Fruit fly (Drosophila melanogaster) whole organism, embryonic: ENCODE data around the gene CG13457.

ENCODE experiments used
- Ada2b ChIP-seq: fragments of 200-800 bp; sonication (Bioruptor generic); IDR thresholded peaks from 2 replicates; pipeline ENCODE4 v1.3.6; 2022; ENCODE audit warnings: missing biosample characterization, missing genetic modification characterization
- Atf3 ChIP-seq: fragments of 200-800 bp; sonication (Bioruptor generic); optimal IDR thresholded peaks from 3 replicates; lab custom pipeline; 2016; ENCODE audit warnings: missing biosample characterization, missing genetic modification characterization
- Atf6 ChIP-seq: fragments of 200-800 bp; sonication (Bioruptor generic); IDR thresholded peaks from 2 replicates; pipeline ENCODE4 v1.3.6; 2022; ENCODE audit warnings: missing biosample characterization, missing genetic modification characterization
- CG10565 ChIP-seq: fragments of 200-800 bp; sonication (Bioruptor generic); optimal IDR thresholded peaks from 3 replicates; lab custom pipeline; 2016; ENCODE audit warnings: missing biosample characterization, mild to moderate bottlenecking, missing genetic modification characterization
- CG11723 ChIP-seq: fragments of 200-800 bp; sonication (Bioruptor generic); optimal IDR thresholded peaks from 2 replicates; lab custom pipeline; 2017; ENCODE audit warnings: missing biosample characterization, mild to moderate bottlenecking, missing genetic modification characterization
- CG13624 ChIP-seq: fragments of 200-800 bp; sonication (Bioruptor generic); optimal IDR thresholded peaks from 2 replicates; lab custom pipeline; 2016; ENCODE audit warnings: missing biosample characterization, missing genetic modification characterization
- CG13775 ChIP-seq: fragments of 200-800 bp; sonication (Bioruptor generic); optimal IDR thresholded peaks from 3 replicates; lab custom pipeline; 2017; ENCODE audit warnings: missing biosample characterization, mild to moderate bottlenecking, missing genetic modification characterization
- CG15011 ChIP-seq: fragments of 200-800 bp; sonication (Bioruptor generic); optimal IDR thresholded peaks from 3 replicates; lab custom pipeline; 2018; ENCODE audit warnings: missing biosample characterization, mild to moderate bottlenecking, missing genetic modification characterization
- CG1529 ChIP-seq: fragments of 200-800 bp; sonication (Bioruptor generic); optimal IDR thresholded peaks from 3 replicates; lab custom pipeline; 2018; ENCODE audit warnings: missing biosample characterization, missing genetic modification characterization
- CG1647 ChIP-seq: fragments of 200-800 bp; sonication (Bioruptor generic); optimal IDR thresholded peaks from 3 replicates; lab custom pipeline; 2016; ENCODE audit warnings: missing biosample characterization, missing genetic modification characterization
- CG16863 ChIP-seq: fragments of 200-800 bp; sonication (Bioruptor generic); optimal IDR thresholded peaks from 3 replicates; lab custom pipeline; 2016; ENCODE audit warnings: missing biosample characterization, missing genetic modification characterization
- CG17568 ChIP-seq: fragments of 200-800 bp; sonication (Bioruptor generic); optimal IDR thresholded peaks from 2 replicates; lab custom pipeline; 2018; ENCODE audit warnings: missing biosample characterization, mild to moderate bottlenecking, missing genetic modification characterization, moderate library complexity
- CG3163 ChIP-seq: fragments of 200-800 bp; sonication (Bioruptor generic); optimal IDR thresholded peaks from 3 replicates; lab custom pipeline; 2016; ENCODE audit warnings: missing biosample characterization, missing genetic modification characterization
- CG33213 ChIP-seq: fragments of 200-800 bp; sonication (Bioruptor generic); optimal IDR thresholded peaks from 3 replicates; lab custom pipeline; 2016; ENCODE audit warnings: missing biosample characterization, missing genetic modification characterization
- CG4404 ChIP-seq: fragments of 200-800 bp; sonication (Bioruptor generic); IDR thresholded peaks from 2 replicates; pipeline ENCODE4 v1.3.6; 2022; ENCODE audit warnings: missing biosample characterization, missing genetic modification characterization
- CG5180 ChIP-seq: fragments of 200-800 bp; sonication (Bioruptor generic); optimal IDR thresholded peaks from 3 replicates; lab custom pipeline; 2017; ENCODE audit warnings: missing biosample characterization, missing genetic modification characterization, mild to moderate bottlenecking, moderate library complexity, missing genetic modification reagents
- CG5245 ChIP-seq: fragments of 200-800 bp; sonication (Bioruptor generic); optimal IDR thresholded peaks from 3 replicates; lab custom pipeline; 2016; ENCODE audit warnings: missing biosample characterization, missing genetic modification characterization
- CG6765 ChIP-seq: fragments of 200-800 bp; sonication (Bioruptor generic); optimal IDR thresholded peaks from 3 replicates; lab custom pipeline; 2017; ENCODE audit warnings: missing biosample characterization, mild to moderate bottlenecking, missing genetic modification characterization
- ERR ChIP-seq: fragments of 200-800 bp; sonication (Bioruptor generic); optimal IDR thresholded peaks from 2 replicates; lab custom pipeline; 2016; ENCODE audit warnings: missing biosample characterization, missing genetic modification characterization
- Fer2 ChIP-seq: fragments of 200-800 bp; sonication (Bioruptor generic); optimal IDR thresholded peaks from 2 replicates; lab custom pipeline; 2018; ENCODE audit warnings: missing biosample characterization, mild to moderate bottlenecking, missing genetic modification characterization, moderate library complexity
- Mad ChIP-seq: fragments of 200-800 bp; sonication (Bioruptor generic); optimal IDR thresholded peaks from 2 replicates; lab custom pipeline; 2016; ENCODE audit warnings: missing biosample characterization, missing genetic modification characterization
- Mes4 ChIP-seq: fragments of 200-800 bp; sonication (Bioruptor generic); optimal IDR thresholded peaks from 2 replicates; lab custom pipeline; 2016; ENCODE audit warnings: missing biosample characterization, missing genetic modification characterization
- Oli ChIP-seq: fragments of 200-800 bp; sonication (Bioruptor generic); optimal IDR thresholded peaks from 2 replicates; lab custom pipeline; 2018; ENCODE audit warnings: missing biosample characterization, mild to moderate bottlenecking, missing genetic modification characterization, moderate library complexity
- Ravus ChIP-seq: fragments of 200-800 bp; sonication (Bioruptor generic); IDR thresholded peaks from 2 replicates; pipeline ENCODE4 v1.3.6; 2022; ENCODE audit warnings: missing biosample characterization, missing genetic modification characterization
- Rx ChIP-seq: fragments of 200-800 bp; sonication (Bioruptor generic); IDR thresholded peaks from 2 replicates; pipeline ENCODE4 v1.3.6; 2022; ENCODE audit warnings: missing biosample characterization, missing genetic modification characterization
- Taf1 ChIP-seq: fragments of 200-800 bp; sonication (Bioruptor generic); IDR thresholded peaks from 2 replicates; pipeline ENCODE4 v1.3.6; 2022; ENCODE audit warnings: missing biosample characterization, missing genetic modification characterization
- az2 ChIP-seq: fragments of 200-800 bp; sonication (Bioruptor generic); optimal IDR thresholded peaks from 3 replicates; lab custom pipeline; 2016; ENCODE audit warnings: missing biosample characterization, missing genetic modification characterization
- br ChIP-seq: fragments of >200 bp; optimal IDR thresholded peaks from 2 replicates; lab custom pipeline; 2017
- chm ChIP-seq: fragments of 200-800 bp; sonication (Bioruptor generic); IDR thresholded peaks from 2 replicates; pipeline ENCODE4 v1.3.6; 2022; ENCODE audit warnings: missing biosample characterization, missing genetic modification characterization
- croc ChIP-seq: fragments of 200-800 bp; sonication (Bioruptor generic); conservative IDR thresholded peaks from 3 replicates; pipeline ENCODE4 v1.3.6; 2022; ENCODE audit warnings: missing biosample characterization, missing genetic modification characterization
- cwo ChIP-seq: fragments of 200-800 bp; sonication (Bioruptor generic); optimal IDR thresholded peaks from 3 replicates; lab custom pipeline; 2017; ENCODE audit warnings: missing biosample characterization, missing genetic modification characterization, mild to moderate bottlenecking, moderate library complexity, missing genetic modification reagents
- en ChIP-seq: fragments of 200-800 bp; sonication (Bioruptor generic); optimal IDR thresholded peaks from 2 replicates; lab custom pipeline; 2016; ENCODE audit warnings: missing biosample characterization, missing genetic modification characterization
- fd3F ChIP-seq: fragments of 200-800 bp; sonication (Bioruptor generic); optimal IDR thresholded peaks from 2 replicates; lab custom pipeline; 2018; ENCODE audit warnings: missing biosample characterization, mild to moderate bottlenecking, missing genetic modification characterization, moderate library complexity
- gro ChIP-seq: fragments of 200-800 bp; sonication (Bioruptor generic); optimal IDR thresholded peaks from 2 replicates; lab custom pipeline; 2016; ENCODE audit warnings: missing biosample characterization, missing genetic modification characterization
- gsb ChIP-seq: fragments of 200-800 bp; sonication (Bioruptor generic); IDR thresholded peaks from 2 replicates; pipeline ENCODE4 v1.3.6; 2022; ENCODE audit warnings: missing biosample characterization, missing genetic modification characterization
- hth ChIP-seq: fragments of >200 bp; optimal IDR thresholded peaks from 2 replicates; lab custom pipeline; 2017; ENCODE audit warnings: inconsistent platforms
- inv ChIP-seq: fragments of 200-800 bp; sonication (Bioruptor generic); IDR thresholded peaks from 2 replicates; pipeline ENCODE4 v1.3.6; 2022; ENCODE audit warnings: missing biosample characterization, missing genetic modification characterization; ENCODE audit not compliant: partially characterized antibody
- lab ChIP-seq: fragments of 200-800 bp; sonication (Bioruptor generic); optimal IDR thresholded peaks from 3 replicates; lab custom pipeline; 2017; ENCODE audit warnings: missing biosample characterization, missing genetic modification characterization, mild to moderate bottlenecking, moderate library complexity, missing genetic modification reagents
- lola ChIP-seq, 3 experiments: fragments of >200 bp in 2 of 3; fragments of 200-800 bp in 1 of 3; sonication (Bioruptor generic) in 1 of 3; optimal IDR thresholded peaks; 2 replicates each; lab custom pipeline; 2017 to 2019; ENCODE audit warnings: missing biosample characterization in 3 of 3, missing genetic modification characterization in 3 of 3, mild to moderate bottlenecking in 1 of 3, moderate library complexity in 1 of 3
- onecut ChIP-seq: fragments of 200-800 bp; sonication (Bioruptor generic); IDR thresholded peaks from 2 replicates; pipeline ENCODE4 v1.3.6; 2022; ENCODE audit warnings: missing biosample characterization, missing genetic modification characterization
- org-1 ChIP-seq: fragments of 200-800 bp; sonication (Bioruptor generic); optimal IDR thresholded peaks from 2 replicates; lab custom pipeline; 2017; ENCODE audit warnings: missing biosample characterization, missing genetic modification characterization
- prd ChIP-seq, 3 experiments: fragments of >200 bp in 2 of 3; fragments of 200-800 bp in 1 of 3; sonication (Bioruptor generic) in 1 of 3; optimal IDR thresholded peaks in 2 of 3; IDR thresholded peaks in 1 of 3; 2 replicates in 2 of 3; 3 replicates in 1 of 3; pipeline versions ENCODE4 v1.3.6 to Lab custom; 2017 to 2022; ENCODE audit warnings: missing biosample characterization in 1 of 3, missing genetic modification characterization in 1 of 3
- ro ChIP-seq: fragments of 200-800 bp; sonication (Bioruptor generic); IDR thresholded peaks from 2 replicates; pipeline ENCODE4 v1.3.6; 2022; ENCODE audit warnings: missing biosample characterization, missing genetic modification characterization
- sens ChIP-seq: fragments of 200-800 bp; sonication (Bioruptor generic); peaks from one replicate; lab custom pipeline; 2016; ENCODE audit warnings: missing biosample characterization, missing genetic modification characterization
- tap ChIP-seq: fragments of 200-800 bp; optimal IDR thresholded peaks from 3 replicates; lab custom pipeline; 2019; ENCODE audit warnings: missing biosample characterization, mild to moderate bottlenecking, missing genetic modification characterization, moderate library complexity
- tio ChIP-seq: fragments of 200-800 bp; sonication (Bioruptor generic); optimal IDR thresholded peaks from 2 replicates; lab custom pipeline; 2017; ENCODE audit warnings: missing biosample characterization, missing genetic modification characterization, inconsistent platforms
- tll ChIP-seq, 2 experiments: fragments of 200-800 bp in 1 of 2; fragments of >200 bp in 1 of 2; sonication (Bioruptor generic) in 1 of 2; optimal IDR thresholded peaks; 2 replicates each; lab custom pipeline; 2017 to 2019; ENCODE audit warnings: missing biosample characterization in 2 of 2, missing genetic modification characterization in 2 of 2, mild to moderate bottlenecking in 1 of 2, moderate library complexity in 1 of 2
- unc-4 ChIP-seq: fragments of 200-800 bp; sonication (Bioruptor generic); IDR thresholded peaks from 2 replicates; pipeline ENCODE4 v1.3.6; 2022; ENCODE audit warnings: missing biosample characterization, missing genetic modification characterization; ENCODE audit not compliant: partially characterized antibody
- unpg ChIP-seq: fragments of 200-800 bp; sonication (Bioruptor generic); optimal IDR thresholded peaks from 3 replicates; lab custom pipeline; 2018; ENCODE audit warnings: missing biosample characterization, mild to moderate bottlenecking, missing genetic modification characterization, moderate library complexity

CG13457 gene

dm6 chr3L:15098659-15099512 is 32.3 kb downstream of the CG13457 start (continued):
- peak; percentile 54 for TF ChIP-seq fd3F (GFP tag; lab: Kevin White, UChicago)
- peak; percentile 67 for TF ChIP-seq CG17568 (GFP tag; lab: Kevin White, UChicago)
- no peak for TF ChIP-seq br
- TF ChIP-seq gsb (GFP tag; lab: Robert Waterston, UW), result peak; percentile 77
- peak; percentile 67 for TF ChIP-seq Atf6 (GFP tag; lab: Robert Waterston, UW)
- TF ChIP-seq en (GFP tag; lab: Kevin White, UChicago), result no peak
- peak; percentile 77 for TF ChIP-seq Fer2 (tag; lab: Kevin White, UChicago)
- peak in 1 of 2 experiments; percentile 32 for TF ChIP-seq tll (GFP tag; optimal IDR thresholded peaks at IDR 0.05; lab: Kevin White, UChicago)
- TF ChIP-seq CG3163 (GFP tag; lab: Kevin White, UChicago), result peak; percentile 28
- TF ChIP-seq org-1 (GFP tag; lab: Kevin White, UChicago), result peak; percentile 83
- peak; percentile 31 for TF ChIP-seq Rx (GFP tag; lab: Robert Waterston, UW)
- no peak for TF ChIP-seq Atf3
- TF ChIP-seq CG11723, result peak; percentile 63
- TF ChIP-seq az2 (GFP tag; lab: Kevin White, UChicago), result peak; percentile 80
- peak; percentile 37 for TF ChIP-seq CG5245 (GFP tag; lab: Kevin White, UChicago)
- TF ChIP-seq tio (GFP tag; lab: Kevin White, UChicago), result peak; percentile 78
- TF ChIP-seq CG6765, result peak; percentile 88
- no peak for TF ChIP-seq inv (GFP tag; lab: Robert Waterston, UW)
- TF ChIP-seq ERR (GFP tag; lab: Kevin White, UChicago), result no peak
- TF ChIP-seq croc (GFP tag; lab: Robert Waterston, UW), result peak; percentile 82
- TF ChIP-seq cwo (GFP tag; lab: Kevin White, UChicago), result peak; percentile 92
- peak; percentile 94 for TF ChIP-seq tap (tag; lab: Kevin White, UChicago)
- TF ChIP-seq CG10565, result peak; percentile 22
- peak; percentile 92 for TF ChIP-seq sens
- TF ChIP-seq CG1647 (GFP tag; lab: Kevin White, UChicago), result no peak
- peak; percentile 64 for TF ChIP-seq CG1529 (GFP tag; lab: Kevin White, UChicago)
- TF ChIP-seq unpg (GFP tag; lab: Kevin White, UChicago), result peak; percentile 94
- TF ChIP-seq lab (GFP tag; lab: Kevin White, UChicago), result peak; percentile 90
- TF ChIP-seq gro, result no peak
- TF ChIP-seq CG15011 (GFP tag; lab: Kevin White, UChicago), result peak; percentile 69
- peak; percentile 75 for TF ChIP-seq CG13775 (GFP tag; lab: Kevin White, UChicago)
- TF ChIP-seq hth, result no peak
- TF ChIP-seq prd (optimal IDR thresholded peaks at IDR 0.05; lab: Kevin White, UChicago), result no peak
- TF ChIP-seq prd (GFP tag; IDR thresholded peaks at IDR 0.05; lab: Robert Waterston, UW), result peak; percentile 80
- no peak for TF ChIP-seq CG13624 (GFP tag; lab: Kevin White, UChicago)
- TF ChIP-seq CG16863 (GFP tag; lab: Kevin White, UChicago), result no peak
- TF ChIP-seq Taf1 (GFP tag; lab: Robert Waterston, UW), result no peak
- peak; percentile 69; the same call in 1 of the 2 replicates for TF ChIP-seq onecut (GFP tag; lab: Robert Waterston, UW)
- peak; percentile 82 for TF ChIP-seq Ada2b (GFP tag; lab: Robert Waterston, UW)
- TF ChIP-seq chm (GFP tag; lab: Robert Waterston, UW), result no peak
- peak; percentile 80 for TF ChIP-seq Oli (tag; lab: Kevin White, UChicago)
- no peak for TF ChIP-seq unc-4 (GFP tag; lab: Robert Waterston, UW)
- TF ChIP-seq CG4404 (GFP tag; lab: Robert Waterston, UW), result peak; percentile 37
- TF ChIP-seq Mes4 (GFP tag; lab: Kevin White, UChicago), result no peak
- peak; percentile 66 for TF ChIP-seq CG5180 (GFP tag; lab: Kevin White, UChicago)
- TF ChIP-seq ro, result peak; percentile 62
- no peak for TF ChIP-seq CG33213 (GFP tag; lab: Kevin White, UChicago)
- peak in 1 of 3 experiments; percentile 87 for TF ChIP-seq lola (GFP tag; optimal IDR thresholded peaks at IDR 0.05; lab: Kevin White, UChicago)
- no peak for TF ChIP-seq Mad
- peak; percentile 36 for TF ChIP-seq Ravus (GFP tag; lab: Robert Waterston, UW)
